Fruit fly (Drosophila melanogaster) Kc167 (cell line): ENCODE results near the gene CG1724.

ENCODE experiments used
- Myc ChIP-seq: fragments of >200 bp; optimal IDR thresholded peaks from 2 replicates; lab custom pipeline; 2017; ENCODE audit warnings: missing external identifiers
- h ChIP-seq: fragments of >200 bp; optimal IDR thresholded peaks from 3 replicates; lab custom pipeline; 2018; ENCODE audit warnings: missing external identifiers
- insv ChIP-seq: fragments of >200 bp; optimal IDR thresholded peaks from 3 replicates; lab custom pipeline; 2018; ENCODE audit warnings: missing external identifiers
- psq ChIP-seq: fragments of >200 bp; optimal IDR thresholded peaks from 2 replicates; lab custom pipeline; 2017; ENCODE audit warnings: missing external identifiers

DNA sequence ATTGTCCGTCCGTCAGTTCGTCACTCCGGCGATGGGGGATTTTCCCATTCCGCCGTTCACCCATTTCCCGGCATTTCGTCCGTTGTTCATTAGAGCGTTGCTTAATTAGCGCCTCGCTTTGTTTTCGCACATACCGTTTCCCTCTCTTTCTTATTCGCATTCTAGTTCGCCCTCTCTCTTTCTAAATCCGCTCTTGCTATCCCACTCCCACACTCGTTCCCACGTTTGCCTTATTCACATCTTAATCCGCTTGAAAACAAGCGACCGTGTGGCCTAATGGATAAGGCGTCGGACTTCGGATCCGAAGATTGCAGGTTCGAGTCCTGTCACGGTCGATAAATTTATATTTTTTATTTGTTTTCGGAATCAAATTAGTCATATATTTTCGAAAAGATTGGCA lies 28.7 kb upstream of the CG1724 start:
- TF ChIP-seq h (no peak), psq (lab: Kevin White, UChicago) (no peak), insv (lab: Kevin White, UChicago) (no peak), Myc (lab: Kevin White, UChicago) (no peak)
